Fruit fly (Drosophila melanogaster) whole organism, prepupa: ENCODE data around the gene CG2962.

ENCODE experiments used
- CG11762 ChIP-seq: fragments of 200-800 bp; sonication (Bioruptor generic); optimal IDR thresholded peaks from 3 replicates; lab custom pipeline; 2016; ENCODE audit warnings: missing biosample characterization, missing genetic modification characterization; ENCODE audit not compliant: insufficient read depth
- CG11902 ChIP-seq: fragments of 200-800 bp; sonication (Bioruptor generic); optimal IDR thresholded peaks from 3 replicates; lab custom pipeline; 2016; ENCODE audit warnings: missing biosample characterization, missing genetic modification characterization
- CG15336 ChIP-seq: fragments of 200-800 bp; sonication (Bioruptor generic); IDR thresholded peaks from 2 replicates; pipeline ENCODE4 v1.3.6; 2022; ENCODE audit warnings: missing biosample characterization, missing genetic modification characterization
- CG1621 ChIP-seq: fragments of 200-800 bp; sonication (Bioruptor generic); optimal IDR thresholded peaks from 3 replicates; lab custom pipeline; 2018; ENCODE audit warnings: missing biosample characterization, mild to moderate bottlenecking, missing genetic modification characterization
- CG16779 ChIP-seq: fragments of 200-800 bp; sonication (Bioruptor generic); optimal IDR thresholded peaks from 3 replicates; lab custom pipeline; 2017; ENCODE audit warnings: missing biosample characterization, mild to moderate bottlenecking, missing genetic modification characterization
- CG31627 ChIP-seq: fragments of 200-800 bp; sonication (Bioruptor generic); optimal IDR thresholded peaks from 3 replicates; lab custom pipeline; 2016; ENCODE audit warnings: missing biosample characterization, missing genetic modification characterization
- CG32006 ChIP-seq: fragments of 200-800 bp; sonication (Bioruptor generic); optimal IDR thresholded peaks from 3 replicates; lab custom pipeline; 2017; ENCODE audit warnings: missing biosample characterization, mild to moderate bottlenecking, missing genetic modification characterization
- CG34406 ChIP-seq: fragments of 200-800 bp; sonication (Bioruptor generic); optimal IDR thresholded peaks from 3 replicates; lab custom pipeline; 2016; ENCODE audit warnings: missing biosample characterization, missing genetic modification characterization
- CG3919 ChIP-seq: fragments of 200-800 bp; sonication (Bioruptor generic); optimal IDR thresholded peaks from 3 replicates; lab custom pipeline; 2016; ENCODE audit warnings: missing biosample characterization, missing genetic modification characterization
- CG4318 ChIP-seq: fragments of 200-800 bp; sonication (Bioruptor generic); optimal IDR thresholded peaks from 3 replicates; lab custom pipeline; 2017; ENCODE audit warnings: missing biosample characterization, mild to moderate bottlenecking, missing genetic modification characterization
- CG6163 ChIP-seq: fragments of 200-800 bp; sonication (Bioruptor generic); IDR thresholded peaks from 3 replicates; pipeline ENCODE4 v1.3.6; 2022; ENCODE audit warnings: missing biosample characterization, missing genetic modification characterization
- CG6276 ChIP-seq: fragments of 200-800 bp; sonication (Bioruptor generic); optimal IDR thresholded peaks from 2 replicates; lab custom pipeline; 2017; ENCODE audit warnings: missing biosample characterization, mild to moderate bottlenecking, missing genetic modification characterization
- CG6792 ChIP-seq: fragments of 200-800 bp; sonication (Bioruptor generic); optimal IDR thresholded peaks from 3 replicates; lab custom pipeline; 2016; ENCODE audit warnings: missing biosample characterization, missing genetic modification characterization
- CG6808 ChIP-seq: fragments of 200-800 bp; sonication (Bioruptor generic); optimal IDR thresholded peaks from 3 replicates; lab custom pipeline; 2017; ENCODE audit warnings: missing biosample characterization, missing genetic modification characterization, mild to moderate bottlenecking, moderate library complexity, missing genetic modification reagents
- CG7368 ChIP-seq: fragments of 200-800 bp; sonication (Bioruptor generic); optimal IDR thresholded peaks from 3 replicates; lab custom pipeline; 2016; ENCODE audit warnings: missing biosample characterization, missing genetic modification characterization
- CG8119 ChIP-seq: fragments of 200-800 bp; sonication (Bioruptor generic); IDR thresholded peaks from 3 replicates; pipeline ENCODE4 v1.3.6; 2022; ENCODE audit warnings: missing biosample characterization, missing genetic modification characterization
- CG8319 ChIP-seq: fragments of 200-800 bp; sonication (Bioruptor generic); optimal IDR thresholded peaks from 3 replicates; lab custom pipeline; 2016; ENCODE audit warnings: missing biosample characterization, missing genetic modification characterization
- CG8632 ChIP-seq: fragments of 200-800 bp; sonication (Bioruptor generic); optimal IDR thresholded peaks from 3 replicates; lab custom pipeline; 2016; ENCODE audit warnings: missing biosample characterization, missing genetic modification characterization
- CG9139 ChIP-seq: fragments of 200-800 bp; sonication (Bioruptor generic); optimal IDR thresholded peaks from 3 replicates; lab custom pipeline; 2017; ENCODE audit warnings: missing biosample characterization, mild to moderate bottlenecking, missing genetic modification characterization
- Eip75B ChIP-seq: fragments of 200-800 bp; sonication (Bioruptor generic); optimal IDR thresholded peaks from 3 replicates; lab custom pipeline; 2016; ENCODE audit warnings: missing biosample characterization, missing genetic modification characterization
- Eip93F ChIP-seq: fragments of 200-800 bp; sonication (Bioruptor generic); optimal IDR thresholded peaks from 2 replicates; lab custom pipeline; 2016; ENCODE audit warnings: missing biosample characterization, mild to moderate bottlenecking, missing genetic modification characterization
- Ets21C ChIP-seq: fragments of 200-800 bp; sonication (Bioruptor generic); optimal IDR thresholded peaks from 3 replicates; lab custom pipeline; 2016; ENCODE audit warnings: missing biosample characterization, missing genetic modification characterization
- Ets96B ChIP-seq: fragments of 200-800 bp; optimal IDR thresholded peaks from 2 replicates; lab custom pipeline; 2019; ENCODE audit warnings: missing biosample characterization, mild to moderate bottlenecking, missing genetic modification characterization, moderate library complexity
- Gug ChIP-seq: fragments of 200-800 bp; sonication (Bioruptor generic); IDR thresholded peaks from 2 replicates; pipeline ENCODE4 v1.3.6; 2022; ENCODE audit warnings: missing biosample characterization, missing genetic modification characterization
- Hr38 ChIP-seq: sonication (Bioruptor generic); optimal IDR thresholded peaks from 2 replicates; lab custom pipeline; 2016; ENCODE audit warnings: missing biosample characterization, missing genetic modification characterization
- Hr39 ChIP-seq: fragments of 200-800 bp; sonication (Bioruptor generic); optimal IDR thresholded peaks from 2 replicates; lab custom pipeline; 2016; ENCODE audit warnings: missing biosample characterization, missing genetic modification characterization
- Hr4 ChIP-seq: fragments of 200-800 bp; sonication (Bioruptor generic); optimal IDR thresholded peaks from 3 replicates; lab custom pipeline; 2016; ENCODE audit warnings: missing biosample characterization, missing genetic modification characterization
- Lpt ChIP-seq: fragments of 200-800 bp; sonication (Bioruptor generic); optimal IDR thresholded peaks from 3 replicates; lab custom pipeline; 2016; ENCODE audit warnings: missing biosample characterization, missing genetic modification characterization
- Met ChIP-seq: fragments of 200-800 bp; sonication (Bioruptor generic); optimal IDR thresholded peaks from 3 replicates; lab custom pipeline; 2016; ENCODE audit warnings: missing biosample characterization, missing genetic modification characterization
- Smox ChIP-seq: fragments of 200-800 bp; sonication (Bioruptor generic); optimal IDR thresholded peaks from 3 replicates; lab custom pipeline; 2016; ENCODE audit warnings: missing biosample characterization, missing genetic modification characterization
- Sox102F ChIP-seq: fragments of 200-800 bp; sonication (Bioruptor generic); optimal IDR thresholded peaks from 2 replicates; lab custom pipeline; 2016; ENCODE audit warnings: missing biosample characterization, mild to moderate bottlenecking, missing genetic modification characterization
- Sox14 ChIP-seq: fragments of 200-800 bp; sonication (Bioruptor generic); optimal IDR thresholded peaks from 3 replicates; lab custom pipeline; 2016; ENCODE audit warnings: missing biosample characterization, missing genetic modification characterization
- Sox15 ChIP-seq: fragments of 200-800 bp; sonication (Bioruptor generic); optimal IDR thresholded peaks from 3 replicates; lab custom pipeline; 2016; ENCODE audit warnings: missing biosample characterization, missing genetic modification characterization
- acj6 ChIP-seq: fragments of 200-800 bp; sonication (Bioruptor generic); optimal IDR thresholded peaks from 3 replicates; lab custom pipeline; 2016; ENCODE audit warnings: missing biosample characterization, missing genetic modification characterization
- dac ChIP-seq: fragments of 200-800 bp; sonication (Bioruptor generic); optimal IDR thresholded peaks from 2 replicates; lab custom pipeline; 2017; ENCODE audit warnings: missing biosample characterization, mild to moderate bottlenecking, missing genetic modification characterization
- dsx ChIP-seq: fragments of 200-800 bp; optimal IDR thresholded peaks from 3 replicates; lab custom pipeline; 2019; ENCODE audit warnings: missing biosample characterization, mild to moderate bottlenecking, missing genetic modification characterization, moderate library complexity; ENCODE audit not compliant: poor library complexity, severe bottlenecking
- eg ChIP-seq: fragments of 200-800 bp; sonication (Bioruptor generic); IDR thresholded peaks from 3 replicates; pipeline ENCODE4 v1.3.6; 2022; ENCODE audit warnings: missing biosample characterization, missing genetic modification characterization
- esn ChIP-seq: fragments of 200-800 bp; sonication (Bioruptor generic); optimal IDR thresholded peaks from 2 replicates; lab custom pipeline; 2016; ENCODE audit warnings: missing biosample characterization, mild to moderate bottlenecking, missing genetic modification characterization, moderate library complexity
- fd85E ChIP-seq: fragments of 200-800 bp; sonication (Bioruptor generic); optimal IDR thresholded peaks from 3 replicates; lab custom pipeline; 2016; ENCODE audit warnings: missing biosample characterization, missing genetic modification characterization
- fkh ChIP-seq: fragments of 200-800 bp; sonication (Bioruptor generic); optimal IDR thresholded peaks from 3 replicates; lab custom pipeline; 2017; ENCODE audit warnings: missing biosample characterization, mild to moderate bottlenecking, missing genetic modification characterization, moderate library complexity
- lz ChIP-seq: fragments of 200-800 bp; sonication (Bioruptor generic); optimal IDR thresholded peaks from 3 replicates; lab custom pipeline; 2016; ENCODE audit warnings: missing biosample characterization, missing genetic modification characterization
- net ChIP-seq: fragments of 200-800 bp; sonication (Bioruptor generic); optimal IDR thresholded peaks from 3 replicates; lab custom pipeline; 2016; ENCODE audit warnings: missing biosample characterization, missing genetic modification characterization
- ss ChIP-seq, 2 experiments: fragments of 200-800 bp; sonication (Bioruptor generic); optimal IDR thresholded peaks; 2 replicates in 1 of 2; 3 replicates in 1 of 2; lab custom pipeline; 2017 to 2018; ENCODE audit warnings: mild to moderate bottlenecking in 2 of 2, missing biosample characterization in 2 of 2, missing genetic modification characterization in 2 of 2, moderate library complexity in 1 of 2
- topi ChIP-seq: fragments of 200-800 bp; sonication (Bioruptor generic); optimal IDR thresholded peaks from 3 replicates; lab custom pipeline; 2016; ENCODE audit warnings: missing biosample characterization, missing genetic modification characterization
- vri ChIP-seq: fragments of 200-800 bp; sonication (Bioruptor generic); optimal IDR thresholded peaks from 3 replicates; lab custom pipeline; 2016; ENCODE audit warnings: missing biosample characterization, mild to moderate bottlenecking, missing genetic modification characterization

CG2962 gene

dm6 chrX:10211128-10211914 is 5.1 kb downstream of the CG2962 start (continued):
- TF ChIP-seq CG15336 (GFP tag; lab: Robert Waterston, UW) = peak; percentile 83
- peak; percentile 85 for TF ChIP-seq Ets21C
- peak; percentile 9 to 65 for TF ChIP-seq ss (GFP tag; optimal IDR thresholded peaks at IDR 0.05; lab: Kevin White, UChicago)
- peak; percentile 92 for TF ChIP-seq Met
- no peak for TF ChIP-seq fd85E
- TF ChIP-seq eg = peak; percentile 76
- peak; percentile 91 for TF ChIP-seq lz (GFP tag; lab: Kevin White, UChicago)
- TF ChIP-seq Hr39 (GFP tag; lab: Kevin White, UChicago) = peak; percentile 89
- peak; percentile 49 for TF ChIP-seq Eip93F (GFP tag; lab: Kevin White, UChicago)
- peak; percentile 28 for TF ChIP-seq vri
- peak; percentile 80 for TF ChIP-seq net (GFP tag; lab: Kevin White, UChicago)
- TF ChIP-seq fkh = peak; percentile 68
- peak; percentile 84 for TF ChIP-seq CG6276 (GFP tag; lab: Kevin White, UChicago)
- TF ChIP-seq Eip75B (GFP tag; lab: Kevin White, UChicago) = peak; percentile 75
- TF ChIP-seq CG11902 (GFP tag; lab: Kevin White, UChicago) = peak; percentile 68
- peak; percentile 76 for TF ChIP-seq Lpt (GFP tag; lab: Kevin White, UChicago)
- TF ChIP-seq CG6163 (GFP tag; lab: Robert Waterston, UW) = peak; percentile 61
- TF ChIP-seq CG6792 (GFP tag; lab: Kevin White, UChicago) = peak; percentile 71
- TF ChIP-seq Sox102F (GFP tag; lab: Kevin White, UChicago) = peak; percentile 85
- peak; percentile 81 for TF ChIP-seq CG3919 (GFP tag; lab: Kevin White, UChicago)
- TF ChIP-seq dsx (GFP tag; lab: Kevin White, UChicago) = peak; percentile 82
- TF ChIP-seq Gug (GFP tag; lab: Robert Waterston, UW) = peak; percentile 77
- TF ChIP-seq acj6 (GFP tag; lab: Kevin White, UChicago) = peak; percentile 76
- peak; percentile 70 for TF ChIP-seq CG7368 (GFP tag; lab: Kevin White, UChicago)
- TF ChIP-seq CG8319 (GFP tag; lab: Kevin White, UChicago) = peak; percentile 61
- TF ChIP-seq Smox (GFP tag; lab: Kevin White, UChicago) = peak; percentile 88
- TF ChIP-seq Sox15 (GFP tag; lab: Kevin White, UChicago) = peak; percentile 55
- TF ChIP-seq CG32006 (GFP tag; lab: Kevin White, UChicago) = peak; percentile 93
- TF ChIP-seq CG9139 (GFP tag; lab: Kevin White, UChicago) = peak; percentile 30

dm6 chrX:10210317-10210873 is 6.0 kb downstream of the CG2962 start:
- peak; percentile 9 for TF ChIP-seq CG8632
- no peak for TF ChIP-seq net (GFP tag; lab: Kevin White, UChicago)
- peak; percentile 35 for TF ChIP-seq Hr4 (GFP tag; lab: Kevin White, UChicago)
- peak; percentile 19 for TF ChIP-seq dac (GFP tag; lab: Kevin White, UChicago)
- TF ChIP-seq Sox15 (GFP tag; lab: Kevin White, UChicago) = peak; percentile 21
- peak; percentile 37 for TF ChIP-seq acj6 (GFP tag; lab: Kevin White, UChicago)
- TF ChIP-seq Met = no peak
- TF ChIP-seq CG4318 = peak; percentile 22
- TF ChIP-seq Smox (GFP tag; lab: Kevin White, UChicago) = peak; percentile 51
- TF ChIP-seq Lpt (GFP tag; lab: Kevin White, UChicago) = peak; percentile 22
- TF ChIP-seq CG8119 (GFP tag; lab: Robert Waterston, UW) = 0 out of 3 replicates have a peak, but pooled peaks have one; percentile 28
- peak; percentile 49 for TF ChIP-seq Gug (GFP tag; lab: Robert Waterston, UW)
- TF ChIP-seq CG32006 (GFP tag; lab: Kevin White, UChicago) = peak; percentile 34
- no peak for TF ChIP-seq CG6808 (GFP tag; lab: Kevin White, UChicago)
- no peak for TF ChIP-seq dsx (GFP tag; lab: Kevin White, UChicago)
- no peak for TF ChIP-seq CG16779 (tag; lab: Kevin White, UChicago)
- peak; percentile 38 for TF ChIP-seq lz (GFP tag; lab: Kevin White, UChicago)
- TF ChIP-seq CG1621 (tag; lab: Kevin White, UChicago) = no peak
- no peak for TF ChIP-seq Hr38 (GFP tag; lab: Kevin White, UChicago)
- TF ChIP-seq CG3919 (GFP tag; lab: Kevin White, UChicago) = peak; percentile 15
- no peak for TF ChIP-seq vri
- TF ChIP-seq CG11762 (GFP tag; lab: Kevin White, UChicago) = peak; percentile 0
- no peak for TF ChIP-seq CG8319 (GFP tag; lab: Kevin White, UChicago)
- TF ChIP-seq CG11902 (GFP tag; lab: Kevin White, UChicago) = no peak
- TF ChIP-seq fd85E = no peak
- TF ChIP-seq CG34406 (GFP tag; lab: Kevin White, UChicago) = peak; percentile 12
- peak; percentile 73 for TF ChIP-seq eg
- TF ChIP-seq topi = no peak
- peak; percentile 68 for TF ChIP-seq CG31627 (GFP tag; lab: Kevin White, UChicago)
- no peak for TF ChIP-seq Sox14 (GFP tag; lab: Kevin White, UChicago)
- TF ChIP-seq Ets96B (tag; lab: Kevin White, UChicago) = no peak
- no peak for TF ChIP-seq esn (GFP tag; lab: Kevin White, UChicago)
